Worm (Caenorhabditis elegans) whole organism, early embryonic: ENCODE results near the gene F49F1.10.
"Not testable (repeated sequence)": the region's sequence is repeated elsewhere in the genome, so short reads cannot be mapped to it uniquely, and the experiment has no call there.

Experiments
- B0310.2 ChIP-seq: sonication (generic microtip); optimal IDR thresholded peaks from 2 replicates; lab custom pipeline; 2016; ENCODE audit warnings: mild to moderate bottlenecking, missing genetic modification characterization, missing compliant biosample characterization
- F13C5.2 ChIP-seq: sonication (generic microtip); optimal IDR thresholded peaks from 2 replicates; lab custom pipeline; 2017; ENCODE audit warnings: mild to moderate bottlenecking, missing genetic modification characterization, inconsistent platforms, missing compliant biosample characterization
- aly-1 ChIP-seq: sonication (generic microtip); optimal IDR thresholded peaks from 2 replicates; lab custom pipeline; 2016; ENCODE audit warnings: missing genetic modification characterization, missing compliant biosample characterization
- ama-1 ChIP-seq: fragments of 150-350 bp; optimal IDR thresholded peaks from 2 replicates; lab custom pipeline; 2014
- ceh-13 ChIP-seq: fragments of 200-800 bp; sonication (Bioruptor generic); optimal IDR thresholded peaks from 2 replicates; lab custom pipeline; 2018; ENCODE audit warnings: mild to moderate bottlenecking, missing genetic modification characterization, missing compliant biosample characterization
- ceh-36 ChIP-seq: sonication (generic microtip); optimal IDR thresholded peaks from 2 replicates; lab custom pipeline; 2016; ENCODE audit warnings: missing genetic modification characterization, inconsistent platforms, missing compliant biosample characterization
- ets-7 ChIP-seq: sonication (generic microtip); optimal IDR thresholded peaks from 2 replicates; lab custom pipeline; 2016; ENCODE audit warnings: missing genotype, missing genetic modification characterization, missing compliant biosample characterization
- flt-1 ChIP-seq: fragments of 200-800 bp; sonication (Bioruptor generic); IDR thresholded peaks from 2 replicates; pipeline ENCODE4 v1.3.6; 2022; ENCODE audit warnings: missing genetic modification characterization, missing compliant biosample characterization
- hmbx-1 ChIP-seq: sonication (generic microtip); optimal IDR thresholded peaks from 2 replicates; lab custom pipeline; 2016; ENCODE audit warnings: mild to moderate bottlenecking, missing genetic modification characterization, missing compliant biosample characterization
- hmg-4 ChIP-seq: fragments of 200-800 bp; sonication (Bioruptor generic); optimal IDR thresholded peaks from 2 replicates; lab custom pipeline; 2018; ENCODE audit warnings: mild to moderate bottlenecking, missing genetic modification characterization, missing compliant biosample characterization
- hnd-1 ChIP-seq: sonication (generic microtip); optimal IDR thresholded peaks from 2 replicates; lab custom pipeline; 2016; ENCODE audit warnings: missing genetic modification characterization, missing compliant biosample characterization
- pes-1 ChIP-seq: fragments of 200-800 bp; sonication (Bioruptor generic); IDR thresholded peaks from 2 replicates; pipeline ENCODE4 v1.3.6; 2022; ENCODE audit warnings: missing genetic modification reagents, missing genetic modification characterization, missing compliant biosample characterization
- scrt-1 ChIP-seq: fragments of 200-800 bp; sonication (Bioruptor generic); IDR thresholded peaks from 2 replicates; pipeline ENCODE4 v1.3.6; 2022; ENCODE audit warnings: missing genetic modification characterization, missing compliant biosample characterization
- sea-1 ChIP-seq: fragments of 200-800 bp; sonication (Bioruptor generic); conservative IDR thresholded peaks from 2 replicates; pipeline ENCODE4 v1.3.6; 2022; ENCODE audit warnings: missing genetic modification characterization, missing compliant biosample characterization
- tbx-11 ChIP-seq: fragments of 200-800 bp; sonication (Bioruptor generic); IDR thresholded peaks from 2 replicates; pipeline ENCODE4 v1.3.6; 2022; ENCODE audit warnings: missing genetic modification characterization, missing compliant biosample characterization
- tbx-37 ChIP-seq: fragments of 200-800 bp; sonication (Bioruptor generic); conservative IDR thresholded peaks from 2 replicates; pipeline ENCODE4 v1.3.6; 2022; ENCODE audit warnings: missing genetic modification reagents, missing genetic modification characterization, missing compliant biosample characterization
- tra-4 ChIP-seq: sonication (generic microtip); optimal IDR thresholded peaks from 2 replicates; lab custom pipeline; 2017; ENCODE audit warnings: missing genetic modification characterization, missing compliant biosample characterization

The F49F1.10 gene

ce11 chrIV:4144784-4145183, 5.9 kb upstream of the F49F1.10 start, which contains the start of gene R07C12.3:
R07C12.3 (plus strand) TSS chrIV:4145084.
- TF ChIP-seq F13C5.2 (tag; lab: Kevin White, UChicago) (no peak), tbx-37 (GFP tag; lab: Robert Waterston, UW) (no peak), ama-1 (lab: Kevin White, UChicago) (no peak), flt-1 (no peak), ets-7 (tag; lab: Kevin White, UChicago) (no peak), ceh-13 (no peak), pes-1 (GFP tag; lab: Robert Waterston, UW) (no peak), sea-1 (GFP tag; lab: Robert Waterston, UW) (no peak), tra-4 (no peak), hnd-1 (tag; lab: Kevin White, UChicago) (no peak), B0310.2 (no peak), tbx-11 (GFP tag; lab: Robert Waterston, UW) (no peak), hmbx-1 (tag; lab: Kevin White, UChicago) (no peak), aly-1 (tag; lab: Kevin White, UChicago) (no peak), ceh-36 (tag; lab: Kevin White, UChicago) (no peak), hmg-4 (GFP tag; lab: Kevin White, UChicago) (no peak)

DNA sequence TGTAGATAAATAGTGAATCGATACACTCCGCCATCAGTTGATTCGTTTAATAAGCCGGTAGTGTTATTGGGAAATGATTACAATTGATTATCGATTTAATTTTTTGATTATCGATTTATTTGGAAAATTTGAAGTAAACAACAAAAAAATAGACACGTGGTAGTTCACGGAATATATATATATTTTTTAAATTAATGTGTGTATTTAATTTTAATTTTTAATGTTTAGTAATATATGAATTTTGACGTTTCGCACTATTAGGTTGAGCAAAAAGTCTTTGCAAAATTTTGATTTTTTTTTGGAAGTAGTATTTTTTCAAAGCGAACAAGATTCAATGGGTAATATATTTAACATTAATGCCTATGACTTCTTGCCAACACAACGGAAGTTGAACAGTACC, 4.1 kb upstream of the F49F1.10 start, which contains the start of gene F49F1.12:
TSS of gene F49F1.12 (minus strand) at position 101 of the 400 bp plus-strand sequence.
- not testable (repeated sequence) for TF ChIP-seq F13C5.2 (tag; lab: Kevin White, UChicago); hnd-1 (tag; lab: Kevin White, UChicago); B0310.2

ce11 chrIV:4141311-4141710, 2.4 kb upstream of the F49F1.10 start, which contains the start of gene F49F1.11:
F49F1.11 (minus strand) TSS chrIV:4141411.
- TF ChIP-seq flt-1 (no peak), ceh-36 (tag; lab: Kevin White, UChicago) (no peak), tbx-11 (GFP tag; lab: Robert Waterston, UW) (no peak), B0310.2 (no peak), pes-1 (GFP tag; lab: Robert Waterston, UW) (no peak), tra-4 (no peak), aly-1 (tag; lab: Kevin White, UChicago) (no peak), tbx-37 (GFP tag; lab: Robert Waterston, UW) (no peak), ceh-13 (no peak), ama-1 (lab: Kevin White, UChicago) (no peak), hmbx-1 (tag; lab: Kevin White, UChicago) (no peak), hnd-1 (tag; lab: Kevin White, UChicago) (no peak), F13C5.2 (tag; lab: Kevin White, UChicago) (no peak)

- TF ChIP-seq flt-1 (no peak), F13C5.2 (tag; lab: Kevin White, UChicago) (no peak), ama-1 (lab: Kevin White, UChicago) (no peak), tbx-37 (GFP tag; lab: Robert Waterston, UW) (no peak), tbx-11 (GFP tag; lab: Robert Waterston, UW) (no peak), aly-1 (tag; lab: Kevin White, UChicago) (no peak), hmg-4 (GFP tag; lab: Kevin White, UChicago) (no peak), tra-4 (no peak), B0310.2 (no peak), ceh-36 (tag; lab: Kevin White, UChicago) (no peak), ceh-13 (no peak), pes-1 (GFP tag; lab: Robert Waterston, UW) (no peak), sea-1 (GFP tag; lab: Robert Waterston, UW) (no peak)
Measured at ce11 chrIV:4140265-4140664, 1.3 kb upstream of the F49F1.10 start, which contains the start of gene F49F1.18. F49F1.18 (minus strand) TSS chrIV:4140365.

DNA sequence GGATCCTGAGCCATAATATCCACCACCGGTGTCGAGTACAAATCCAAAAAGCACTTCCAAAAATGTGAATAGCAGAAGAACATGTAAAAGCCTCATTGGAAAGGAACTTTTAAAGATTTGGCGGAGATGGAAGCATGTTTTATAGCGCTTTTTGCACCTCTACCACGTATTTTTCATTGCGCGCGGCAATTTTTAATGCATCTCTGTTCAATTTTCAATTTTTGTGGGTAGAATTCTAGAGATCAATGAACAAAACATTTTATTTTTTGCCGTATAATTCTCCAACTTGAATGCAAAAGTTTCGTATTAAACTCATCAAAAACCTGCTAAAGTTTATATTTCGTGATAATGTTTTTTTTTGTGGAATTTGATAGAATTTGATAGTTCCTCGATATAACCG, 1.4 kb downstream of the F49F1.10 start, which contains the start of gene F49F1.9:
TSS of gene F49F1.9 (minus strand) at position 101 of the 400 bp plus-strand sequence.
- no peak for TF ChIP-seq hmbx-1 (tag; lab: Kevin White, UChicago)

ce11 chrIV:4135744-4136143, 3.2 kb downstream of the F49F1.10 start, which contains the start of gene F49F1.17:
F49F1.17 (minus strand) TSS chrIV:4135844.
- no peak for TF ChIP-seq pes-1 (GFP tag; lab: Robert Waterston, UW)
- no peak for TF ChIP-seq ama-1 (lab: Kevin White, UChicago)
- TF ChIP-seq aly-1 (tag; lab: Kevin White, UChicago), result no peak
- TF ChIP-seq hnd-1 (tag; lab: Kevin White, UChicago), result no peak
- TF ChIP-seq tra-4, result no peak
- no peak for TF ChIP-seq scrt-1 (GFP tag; lab: Robert Waterston, UW)
- TF ChIP-seq ceh-13, result no peak
- no peak for TF ChIP-seq ets-7 (tag; lab: Kevin White, UChicago)
- no peak for TF ChIP-seq hmbx-1 (tag; lab: Kevin White, UChicago)
- no peak for TF ChIP-seq tbx-11 (GFP tag; lab: Robert Waterston, UW)
- no peak for TF ChIP-seq B0310.2
- TF ChIP-seq flt-1, result no peak
- TF ChIP-seq hmg-4 (GFP tag; lab: Kevin White, UChicago), result no peak
- TF ChIP-seq F13C5.2 (tag; lab: Kevin White, UChicago), result no peak
- TF ChIP-seq sea-1 (GFP tag; lab: Robert Waterston, UW), result no peak
- TF ChIP-seq tbx-37 (GFP tag; lab: Robert Waterston, UW), result no peak
- TF ChIP-seq ceh-36 (tag; lab: Kevin White, UChicago), result no peak

ce11 chrIV:4125657-4126056, 13.3 kb downstream of the F49F1.10 start, which contains the start of gene F49F1.7:
F49F1.7 (minus strand) TSS chrIV:4125757.
- TF ChIP-seq hmbx-1 (tag; lab: Kevin White, UChicago); ama-1 (lab: Kevin White, UChicago); tbx-37 (GFP tag; lab: Robert Waterston, UW): not testable (repeated sequence)

- no peak for TF ChIP-seq B0310.2
- no peak for TF ChIP-seq tbx-37 (GFP tag; lab: Robert Waterston, UW)
- TF ChIP-seq F13C5.2 (tag; lab: Kevin White, UChicago), result no peak
- no peak for TF ChIP-seq tbx-11 (GFP tag; lab: Robert Waterston, UW)
- no peak for TF ChIP-seq hmbx-1 (tag; lab: Kevin White, UChicago)
- no peak for TF ChIP-seq ceh-13
- TF ChIP-seq ceh-36 (tag; lab: Kevin White, UChicago), result no peak
- TF ChIP-seq pes-1 (GFP tag; lab: Robert Waterston, UW), result no peak
- no peak for TF ChIP-seq flt-1
Measured at ce11 chrIV:4123083-4123482, 15.8 kb downstream of the F49F1.10 start, which contains the start of gene mul-1. mul-1 (minus strand) TSS chrIV:4123166.
